Fruit fly (Drosophila melanogaster) whole organism, embryonic: ENCODE results near the gene Hand.

Experiments
- CG10654 ChIP-seq: fragments of 200-800 bp; sonication (Bioruptor generic); optimal IDR thresholded peaks from 2 replicates; lab custom pipeline; 2016; ENCODE audit warnings: missing biosample characterization, missing genetic modification characterization
- CG11398 ChIP-seq: fragments of 200-800 bp; sonication (Bioruptor generic); optimal IDR thresholded peaks from 2 replicates; lab custom pipeline; 2016; ENCODE audit warnings: missing biosample characterization, missing genetic modification characterization
- CG12104 ChIP-seq: fragments of 200-800 bp; sonication (Bioruptor generic); optimal IDR thresholded peaks from 3 replicates; lab custom pipeline; 2016; ENCODE audit warnings: missing biosample characterization, missing genetic modification characterization
- CG12155 ChIP-seq: fragments of 200-800 bp; sonication (Bioruptor generic); optimal IDR thresholded peaks from 3 replicates; lab custom pipeline; 2016; ENCODE audit warnings: missing biosample characterization, missing genetic modification characterization
- CG12942 ChIP-seq: fragments of 200-800 bp; sonication (Bioruptor generic); optimal IDR thresholded peaks from 3 replicates; lab custom pipeline; 2016; ENCODE audit warnings: missing biosample characterization, missing genetic modification characterization
- CG13775 ChIP-seq: fragments of 200-800 bp; sonication (Bioruptor generic); optimal IDR thresholded peaks from 3 replicates; lab custom pipeline; 2017; ENCODE audit warnings: missing biosample characterization, mild to moderate bottlenecking, missing genetic modification characterization
- CG1529 ChIP-seq: fragments of 200-800 bp; sonication (Bioruptor generic); optimal IDR thresholded peaks from 3 replicates; lab custom pipeline; 2018; ENCODE audit warnings: missing biosample characterization, missing genetic modification characterization
- CG30020 ChIP-seq: fragments of 200-800 bp; optimal IDR thresholded peaks from 2 replicates; lab custom pipeline; 2019; ENCODE audit warnings: missing biosample characterization, mild to moderate bottlenecking, missing genetic modification characterization, moderate library complexity
- CG3407 ChIP-seq: fragments of 200-800 bp; sonication (Bioruptor generic); optimal IDR thresholded peaks from 2 replicates; lab custom pipeline; 2018; ENCODE audit warnings: missing biosample characterization, mild to moderate bottlenecking, missing genetic modification characterization
- CG3838 ChIP-seq: fragments of 200-800 bp; sonication (Bioruptor generic); optimal IDR thresholded peaks from 3 replicates; lab custom pipeline; 2016; ENCODE audit warnings: missing biosample characterization, missing genetic modification characterization
- CG42726 ChIP-seq: fragments of 200-800 bp; sonication (Bioruptor generic); IDR thresholded peaks from 2 replicates; pipeline ENCODE4 v1.3.6; 2022; ENCODE audit warnings: missing biosample characterization, missing genetic modification characterization; ENCODE audit not compliant: partially characterized antibody
- CG4617 ChIP-seq: fragments of 200-800 bp; sonication (Bioruptor generic); optimal IDR thresholded peaks from 3 replicates; lab custom pipeline; 2016; ENCODE audit warnings: missing biosample characterization, missing genetic modification characterization, borderline replicate concordance
- CG6689 ChIP-seq: fragments of 200-800 bp; sonication (Bioruptor generic); IDR thresholded peaks from 2 replicates; pipeline ENCODE4 v1.3.6; 2022; ENCODE audit warnings: missing biosample characterization, missing genetic modification characterization
- CG6854 ChIP-seq: fragments of 200-800 bp; sonication (Bioruptor generic); optimal IDR thresholded peaks from 3 replicates; lab custom pipeline; 2017; ENCODE audit warnings: missing biosample characterization, mild to moderate bottlenecking, missing genetic modification characterization
- D19A ChIP-seq: fragments of 200-800 bp; optimal IDR thresholded peaks from 3 replicates; lab custom pipeline; 2019; ENCODE audit warnings: missing biosample characterization, mild to moderate bottlenecking, missing genetic modification characterization, moderate library complexity
- Dp ChIP-seq: fragments of 200-800 bp; sonication (Bioruptor generic); optimal IDR thresholded peaks from 2 replicates; lab custom pipeline; 2018; ENCODE audit warnings: missing biosample characterization, mild to moderate bottlenecking, missing genetic modification characterization, moderate library complexity
- Fer1 ChIP-seq: fragments of 200-800 bp; sonication (Bioruptor generic); optimal IDR thresholded peaks from 2 replicates; lab custom pipeline; 2017; ENCODE audit warnings: missing biosample characterization, mild to moderate bottlenecking, missing genetic modification characterization
- H15 ChIP-seq: fragments of 200-800 bp; sonication (Bioruptor generic); IDR thresholded peaks from 3 replicates; pipeline ENCODE4 v1.3.6; 2022; ENCODE audit warnings: missing biosample characterization, missing genetic modification characterization
- HLHmδ ChIP-seq: fragments of 200-800 bp; sonication (Bioruptor generic); optimal IDR thresholded peaks from 2 replicates; lab custom pipeline; 2018; ENCODE audit warnings: missing biosample characterization, mild to moderate bottlenecking, missing genetic modification characterization, moderate library complexity
- Hand ChIP-seq: fragments of 200-800 bp; sonication (Bioruptor generic); optimal IDR thresholded peaks from 2 replicates; lab custom pipeline; 2017; ENCODE audit warnings: mild to moderate bottlenecking, missing biosample characterization, missing genetic modification reagents, missing genetic modification characterization
- HmgD ChIP-seq: fragments of 200-800 bp; sonication (Bioruptor generic); optimal IDR thresholded peaks from 3 replicates; lab custom pipeline; 2016; ENCODE audit warnings: missing biosample characterization, missing genetic modification characterization
- Hmx ChIP-seq: fragments of 200-800 bp; sonication (Bioruptor generic); optimal IDR thresholded peaks from 2 replicates; lab custom pipeline; 2016; ENCODE audit warnings: missing biosample characterization, missing genetic modification characterization
- NK7.1 ChIP-seq: fragments of 200-800 bp; sonication (Bioruptor generic); optimal IDR thresholded peaks from 3 replicates; lab custom pipeline; 2016; ENCODE audit warnings: missing biosample characterization, missing genetic modification characterization
- Nf-YC ChIP-seq: fragments of 200-800 bp; optimal IDR thresholded peaks from 3 replicates; lab custom pipeline; 2019; ENCODE audit warnings: missing biosample characterization, mild to moderate bottlenecking, missing genetic modification characterization, moderate library complexity
- NfI ChIP-seq: fragments of 200-800 bp; sonication (Bioruptor generic); optimal IDR thresholded peaks from 3 replicates; lab custom pipeline; 2018; ENCODE audit warnings: missing biosample characterization, mild to moderate bottlenecking, missing genetic modification characterization, moderate library complexity
- amos ChIP-seq: fragments of 200-800 bp; sonication (Bioruptor generic); IDR thresholded peaks from 2 replicates; pipeline ENCODE4 v1.3.6; 2022; ENCODE audit warnings: missing biosample characterization, missing genetic modification characterization; ENCODE audit not compliant: partially characterized antibody
- ara ChIP-seq: fragments of 200-800 bp; sonication (Bioruptor generic); IDR thresholded peaks from 2 replicates; pipeline ENCODE4 v1.3.6; 2022; ENCODE audit warnings: missing biosample characterization, missing genetic modification characterization
- cato ChIP-seq: fragments of 200-800 bp; sonication (Bioruptor generic); optimal IDR thresholded peaks from 2 replicates; lab custom pipeline; 2016; ENCODE audit warnings: missing biosample characterization, missing genetic modification characterization, borderline replicate concordance
- chif ChIP-seq, 2 experiments: fragments of 200-800 bp; sonication (Bioruptor generic); optimal IDR thresholded peaks; 3 replicates each; lab custom pipeline; 2016; ENCODE audit warnings: missing biosample characterization in 2 of 2, missing genetic modification characterization in 2 of 2
- crol ChIP-seq: fragments of 200-800 bp; sonication (Bioruptor generic); IDR thresholded peaks from 2 replicates; pipeline ENCODE4 v1.3.6; 2022; ENCODE audit warnings: missing biosample characterization, missing genetic modification characterization
- esg ChIP-seq: fragments of 200-800 bp; sonication (Bioruptor generic); conservative IDR thresholded peaks from 2 replicates; pipeline ENCODE4 v1.3.6; 2022; ENCODE audit warnings: missing biosample characterization, missing genetic modification characterization
- eve ChIP-seq, 2 experiments: fragments of >200 bp; optimal IDR thresholded peaks; 2 replicates each; lab custom pipeline; 2017; ENCODE audit warnings: missing biosample characterization in 2 of 2, missing genetic modification characterization in 2 of 2
- gcm ChIP-seq: fragments of 200-800 bp; sonication (Bioruptor generic); optimal IDR thresholded peaks from 2 replicates; lab custom pipeline; 2019; ENCODE audit warnings: missing biosample characterization, mild to moderate bottlenecking, missing genetic modification characterization, moderate library complexity
- gsb ChIP-seq: fragments of 200-800 bp; sonication (Bioruptor generic); IDR thresholded peaks from 2 replicates; pipeline ENCODE4 v1.3.6; 2022; ENCODE audit warnings: missing biosample characterization, missing genetic modification characterization
- hbn ChIP-seq: fragments of 200-800 bp; sonication (Bioruptor generic); IDR thresholded peaks from 2 replicates; pipeline ENCODE4 v1.3.6; 2022; ENCODE audit warnings: missing biosample characterization, missing genetic modification characterization; ENCODE audit not compliant: partially characterized antibody
- inv ChIP-seq: fragments of 200-800 bp; sonication (Bioruptor generic); IDR thresholded peaks from 2 replicates; pipeline ENCODE4 v1.3.6; 2022; ENCODE audit warnings: missing biosample characterization, missing genetic modification characterization; ENCODE audit not compliant: partially characterized antibody
- ken ChIP-seq: fragments of 200-800 bp; sonication (Bioruptor generic); IDR thresholded peaks from 3 replicates; pipeline ENCODE4 v1.3.6; 2022; ENCODE audit warnings: missing biosample characterization, missing genetic modification characterization
- klu ChIP-seq: fragments of 200-800 bp; sonication (Bioruptor generic); IDR thresholded peaks from 2 replicates; pipeline ENCODE4 v1.3.6; 2022; ENCODE audit warnings: missing biosample characterization, missing genetic modification characterization
- maf-S ChIP-seq: fragments of 200-800 bp; sonication (Bioruptor generic); optimal IDR thresholded peaks from 2 replicates; lab custom pipeline; 2016; ENCODE audit warnings: missing biosample characterization, missing genetic modification characterization
- mam ChIP-seq: fragments of 200-800 bp; sonication (Bioruptor generic); optimal IDR thresholded peaks from 3 replicates; lab custom pipeline; 2016; ENCODE audit warnings: missing biosample characterization, missing genetic modification characterization
- pum ChIP-seq: fragments of 200-800 bp; sonication (Bioruptor generic); optimal IDR thresholded peaks from 2 replicates; lab custom pipeline; 2016; ENCODE audit warnings: missing biosample characterization, missing genetic modification characterization
- schlank ChIP-seq: fragments of 200-800 bp; sonication (Bioruptor generic); optimal IDR thresholded peaks from 2 replicates; lab custom pipeline; 2018; ENCODE audit warnings: missing biosample characterization, mild to moderate bottlenecking, missing genetic modification characterization
- sd ChIP-seq: fragments of 200-800 bp; sonication (Bioruptor generic); optimal IDR thresholded peaks from 3 replicates; lab custom pipeline; 2018; ENCODE audit warnings: missing biosample characterization, mild to moderate bottlenecking, missing genetic modification characterization, moderate library complexity
- seq ChIP-seq: fragments of 200-800 bp; sonication (Bioruptor generic); IDR thresholded peaks from 2 replicates; pipeline ENCODE4 v1.3.6; 2022; ENCODE audit warnings: missing biosample characterization, missing genetic modification characterization
- shn ChIP-seq: fragments of 200-800 bp; sonication (Bioruptor generic); optimal IDR thresholded peaks from 3 replicates; lab custom pipeline; 2016; ENCODE audit warnings: missing biosample characterization, missing genetic modification characterization
- sug ChIP-seq: fragments of 200-800 bp; optimal IDR thresholded peaks from 2 replicates; lab custom pipeline; 2019; ENCODE audit warnings: missing biosample characterization, mild to moderate bottlenecking, missing genetic modification characterization, moderate library complexity
- tap ChIP-seq: fragments of 200-800 bp; optimal IDR thresholded peaks from 3 replicates; lab custom pipeline; 2019; ENCODE audit warnings: missing biosample characterization, mild to moderate bottlenecking, missing genetic modification characterization, moderate library complexity
- unpg ChIP-seq: fragments of 200-800 bp; sonication (Bioruptor generic); optimal IDR thresholded peaks from 3 replicates; lab custom pipeline; 2018; ENCODE audit warnings: missing biosample characterization, mild to moderate bottlenecking, missing genetic modification characterization, moderate library complexity

The Hand gene

DNA sequence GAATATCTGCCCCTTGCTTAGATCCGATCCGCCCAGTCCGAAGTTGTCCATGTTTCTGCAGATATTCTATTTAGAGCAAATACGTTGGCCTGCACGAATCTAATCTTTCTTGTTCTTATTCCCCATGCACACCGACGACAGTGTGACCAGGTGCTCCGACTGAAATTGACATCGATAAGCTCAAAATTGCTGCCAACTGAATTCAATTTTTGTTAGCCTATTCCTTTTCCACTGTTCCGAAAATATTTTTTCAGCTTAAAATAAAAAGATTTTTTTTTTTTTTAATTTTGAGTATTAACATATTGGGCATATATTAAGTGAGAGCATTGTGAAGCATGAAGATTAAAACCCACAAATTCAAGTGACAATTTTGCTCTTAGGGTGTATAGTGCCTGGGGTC, 8.6 kb upstream of the Hand start, which contains the start of gene nmd (continued):
- TF ChIP-seq CG6689: no peak
- TF ChIP-seq amos: no peak; the same call in 1 of the 2 replicates
- TF ChIP-seq CG30020 (tag; lab: Kevin White, UChicago): peak; percentile 90
- no peak for TF ChIP-seq Hmx (GFP tag; lab: Kevin White, UChicago)

DNA sequence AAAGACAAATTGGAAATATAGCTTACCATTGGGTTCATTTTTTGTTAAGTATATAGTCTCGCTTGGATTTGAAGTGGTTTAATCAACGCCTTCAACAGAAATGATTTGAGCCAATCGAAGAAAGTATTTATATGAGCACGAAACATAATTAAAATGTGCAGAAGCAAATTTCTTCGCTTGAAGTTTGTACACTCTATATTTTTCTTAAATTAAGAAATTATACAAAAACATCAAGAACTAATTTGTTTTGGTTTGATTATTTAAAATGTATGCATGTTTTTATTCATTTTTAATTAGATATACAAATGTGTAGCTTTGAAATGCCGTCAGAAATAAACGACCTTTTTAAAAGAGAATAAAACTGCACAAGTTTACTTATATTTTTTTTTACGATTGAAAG, 6.7 kb upstream of the Hand start, which contains the start of gene CG13138:
CG13138 (minus strand) TSS at position 101 of the 400 bp plus-strand sequence.
- TF ChIP-seq D19A (tag; lab: Kevin White, UChicago) (peak; percentile 8), CG13775 (no peak), sug (tag; lab: Kevin White, UChicago) (no peak)

DNA sequence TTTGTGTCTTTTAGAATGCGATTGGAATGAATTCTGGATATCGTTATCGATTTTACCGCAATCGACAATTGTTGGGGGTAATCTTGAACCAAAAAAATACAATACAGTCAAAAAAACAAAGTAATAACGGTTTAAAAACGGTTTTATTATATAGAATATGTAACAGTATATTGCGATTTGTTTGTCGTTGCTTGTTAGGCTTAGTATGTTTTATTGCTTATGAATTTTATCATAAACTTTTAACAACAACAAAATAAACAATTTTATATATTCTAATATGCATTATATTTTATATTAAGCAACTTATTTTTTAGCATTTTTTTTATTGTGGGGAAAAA, 4.6 kb upstream of the Hand start, which contains the start of gene CYLD:
CYLD (minus strand) TSS at position 38 of the 338 bp plus-strand sequence.
- TF ChIP-seq CG42726 (GFP tag; lab: Robert Waterston, UW) (no peak), CG12942 (peak; percentile 60), CG11398 (GFP tag; lab: Kevin White, UChicago) (no peak), cato (GFP tag; lab: Kevin White, UChicago) (peak; percentile 19), amos (no peak), CG10654 (GFP tag; lab: Kevin White, UChicago) (peak; percentile 61), unpg (GFP tag; lab: Kevin White, UChicago) (peak; percentile 83), klu (GFP tag; lab: Robert Waterston, UW) (no peak), CG3407 (GFP tag; lab: Kevin White, UChicago) (peak; percentile 20), ken (GFP tag; lab: Robert Waterston, UW) (no peak; the same call in 2 of the 3 replicates), NK7.1 (GFP tag; lab: Kevin White, UChicago) (no peak), CG6854 (GFP tag; lab: Kevin White, UChicago) (peak; percentile 27), Fer1 (GFP tag; lab: Kevin White, UChicago) (peak; percentile 67), CG12104 (GFP tag; lab: Kevin White, UChicago) (peak; percentile 15), CG3838 (GFP tag; lab: Kevin White, UChicago) (peak; percentile 35), Nf-YC (peak; percentile 63), HLHmδ (GFP tag; lab: Kevin White, UChicago) (no peak), Hand (GFP tag; lab: Kevin White, UChicago) (no peak), inv (no peak), crol (GFP tag; lab: Robert Waterston, UW) (no peak), gcm (GFP tag; lab: Kevin White, UChicago) (peak; percentile 73), esg (no peak; the same call in 1 of the 2 replicates), mam (GFP tag; lab: Kevin White, UChicago) (peak; percentile 30), H15 (no peak), schlank (tag; lab: Kevin White, UChicago) (no peak), Dp (peak; percentile 15), HmgD (no peak), chif (GFP tag; optimal IDR thresholded peaks at IDR 0.05; lab: Kevin White, UChicago) (peak in 1 of 2 experiments; percentile 8), NfI (GFP tag; lab: Kevin White, UChicago) (peak; percentile 47), pum (GFP tag; lab: Kevin White, UChicago) (no peak), maf-S (GFP tag; lab: Kevin White, UChicago) (no peak), sd (tag; lab: Kevin White, UChicago) (peak; percentile 65), CG4617 (GFP tag; lab: Kevin White, UChicago) (peak; percentile 33), eve (GFP tag; optimal IDR thresholded peaks at IDR 0.05; lab: Kevin White, UChicago) (no peak), ara (peak; percentile 55; the same call in 1 of the 2 replicates), CG12155 (peak; percentile 41), tap (tag; lab: Kevin White, UChicago) (peak; percentile 68), CG1529 (GFP tag; lab: Kevin White, UChicago) (peak; percentile 25), gsb (GFP tag; lab: Robert Waterston, UW) (no peak), hbn (GFP tag; lab: Robert Waterston, UW) (no peak), seq (peak; percentile 41; the same call in 1 of the 2 replicates), shn (GFP tag; lab: Kevin White, UChicago) (no peak)
